Worm (Caenorhabditis elegans): Measurements from ENCODE around the gene F46C8.8.

F46C8.8 gene

DNA sequence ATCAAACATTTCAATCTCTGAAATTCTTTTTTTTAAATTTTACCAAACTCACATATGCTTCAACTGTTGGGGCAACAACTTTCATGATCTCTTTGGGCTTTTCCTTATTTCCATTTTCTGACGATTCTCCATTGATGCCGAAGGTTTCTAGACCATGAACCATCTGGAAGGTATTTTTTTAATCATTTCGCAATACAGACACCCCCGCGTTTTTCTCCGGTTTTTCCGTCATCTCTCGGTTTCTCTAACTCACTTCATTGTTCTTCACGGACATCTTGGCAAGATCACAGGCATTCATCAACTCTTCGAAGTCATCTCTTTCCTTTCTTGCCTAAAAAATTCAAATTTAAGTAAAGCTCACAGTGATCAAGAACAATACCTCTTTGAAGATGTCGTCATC is 18.9 kb upstream of the F46C8.8 start:
- TF ChIP-seq nhr-23 (tag; optimal IDR thresholded peaks at IDR 0.05) (no peak), unc-55 (GFP tag; optimal IDR thresholded peaks at IDR 0.05) (peak; percentile 18)

ce11 chrX:7572057-7572456 is 17.8 kb upstream of the F46C8.8 start, which contains the start of gene pcyt-1:
Gene pcyt-1, plus strand, starts transcription at chrX:7572357.
- no peak for TF ChIP-seq ztf-1 (GFP tag; conservative IDR thresholded peaks at IDR 0.05)
- TF ChIP-seq unc-55 (GFP tag; optimal IDR thresholded peaks at IDR 0.05): peak; percentile 15

DNA sequence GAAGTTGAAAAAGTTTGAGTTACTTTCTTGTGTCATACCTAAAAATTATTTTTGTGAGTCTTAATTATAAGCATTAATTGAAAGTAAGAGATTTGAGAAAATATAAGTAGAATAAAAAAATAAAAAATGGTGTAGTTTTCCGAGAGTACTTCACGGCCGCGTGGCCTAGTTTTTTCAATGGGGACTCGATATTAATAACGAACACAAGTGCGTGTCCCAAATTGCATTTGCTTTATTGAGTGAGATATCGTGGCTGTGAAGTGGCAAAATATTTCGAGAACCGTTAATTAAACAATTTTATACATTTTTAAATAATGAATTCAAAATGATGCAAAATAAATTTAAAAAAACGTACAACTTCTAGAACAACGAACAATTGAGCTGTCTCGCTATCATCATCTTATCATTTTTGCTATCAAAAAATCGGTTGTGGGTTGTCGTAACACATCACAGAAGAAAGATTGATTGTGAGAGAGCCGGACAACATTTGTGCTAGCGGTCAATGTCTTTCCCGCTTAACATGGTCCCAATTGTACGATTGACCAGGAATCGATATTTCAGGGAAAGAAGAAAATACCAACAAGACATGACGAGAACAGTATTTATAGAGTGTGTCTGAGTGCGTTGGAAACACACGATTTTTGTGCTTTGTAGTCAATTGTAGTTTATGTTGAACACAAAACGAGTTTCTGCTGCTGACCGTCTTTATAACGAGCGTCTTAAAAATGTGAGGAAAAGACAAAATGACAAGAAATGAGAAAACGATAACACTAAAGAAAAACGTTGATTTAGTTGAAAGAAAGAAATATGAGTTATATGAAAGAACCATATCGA is 15.7 kb upstream of the F46C8.8 start, which contains the start of gene apy-1:
apy-1 (minus strand) TSS at position 38 of the 834 bp plus-strand sequence.
- TF ChIP-seq nhr-10 (tag; optimal IDR thresholded peaks at IDR 0.05) (no peak), sma-3 (GFP tag; optimal IDR thresholded peaks at IDR 0.05) (peak; percentile 2), F13H6.1 (tag; optimal IDR thresholded peaks at IDR 0.05) (peak; percentile 48), fos-1 (tag; optimal IDR thresholded peaks at IDR 0.05) (peak; percentile 16), crh-2 (tag; optimal IDR thresholded peaks at IDR 0.05) (peak; percentile 32), gmeb-1 (tag; optimal IDR thresholded peaks at IDR 0.05) (no peak), nhr-21 (tag; optimal IDR thresholded peaks at IDR 0.05) (peak; percentile 18), sma-9 (GFP tag; optimal IDR thresholded peaks at IDR 0.05) (peak; percentile 28), sma-9 (tag; optimal IDR thresholded peaks at IDR 0.05) (no peak), C34F6.9 (tag; optimal IDR thresholded peaks at IDR 0.05) (peak; percentile 51), unc-55 (GFP tag; optimal IDR thresholded peaks at IDR 0.05) (peak; percentile 39), nhr-129 (tag; optimal IDR thresholded peaks at IDR 0.05) (peak; percentile 16), lin-11 (tag; optimal IDR thresholded peaks at IDR 0.05) (no peak), ceh-16 (tag; optimal IDR thresholded peaks at IDR 0.05) (no peak), nhr-23 (tag; optimal IDR thresholded peaks at IDR 0.05) (no peak), lsy-2 (tag; optimal IDR thresholded peaks at IDR 0.05) (peak in 1 of 2 experiments; percentile 66), nhr-25 (tag; optimal IDR thresholded peaks at IDR 0.05) (peak; percentile 48), R02D3.7 (tag; optimal IDR thresholded peaks at IDR 0.05) (no peak), ztf-11 (tag; optimal IDR thresholded peaks at IDR 0.05) (no peak)

DNA sequence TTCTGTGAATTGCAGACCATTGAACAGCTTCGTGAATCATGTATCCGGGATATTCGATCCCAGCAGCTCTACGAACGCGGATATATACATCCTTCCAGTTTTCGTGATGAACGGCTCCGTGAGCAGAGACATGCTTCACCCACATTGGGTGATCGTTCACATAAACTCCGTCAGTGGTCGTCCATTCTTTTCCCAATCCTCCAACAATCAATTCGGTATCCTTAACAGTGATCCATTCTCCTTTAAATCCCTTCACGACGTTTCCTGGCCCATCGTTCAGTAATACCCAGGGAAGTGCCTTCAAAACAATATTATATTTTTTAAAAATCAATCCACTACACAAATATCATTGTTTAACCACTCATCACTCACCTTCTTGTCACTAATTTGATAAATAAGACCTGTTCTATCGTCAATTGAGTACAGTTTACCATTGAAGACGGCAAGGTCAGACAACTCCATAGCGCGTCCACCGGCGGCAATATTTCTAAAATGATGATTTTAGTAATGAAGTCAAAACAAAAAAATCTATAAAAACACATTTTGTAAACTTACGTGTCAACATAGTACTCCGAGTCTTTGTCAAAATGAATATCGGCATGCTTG is 14.6 kb upstream of the F46C8.8 start:
- TF ChIP-seq unc-39 (tag; optimal IDR thresholded peaks at IDR 0.05) (no peak), nhr-6 (tag; optimal IDR thresholded peaks at IDR 0.05) (no peak), C34F6.9 (tag; optimal IDR thresholded peaks at IDR 0.05) (no peak), nhr-10 (tag; optimal IDR thresholded peaks at IDR 0.05) (no peak), ztf-11 (tag; optimal IDR thresholded peaks at IDR 0.05) (no peak), snpc-4 (tag; optimal IDR thresholded peaks at IDR 0.05) (no peak), sma-3 (GFP tag; optimal IDR thresholded peaks at IDR 0.05) (peak; percentile 34), nhr-25 (tag; optimal IDR thresholded peaks at IDR 0.05) (peak; percentile 26), unc-55 (GFP tag; optimal IDR thresholded peaks at IDR 0.05) (no peak), alr-1 (tag; optimal IDR thresholded peaks at IDR 0.05) (no peak), ztf-4 (tag; optimal IDR thresholded peaks at IDR 0.05) (no peak), gmeb-1 (tag; optimal IDR thresholded peaks at IDR 0.05) (no peak)

- TF ChIP-seq zag-1 (tag; optimal IDR thresholded peaks at IDR 0.05) (no peak), nhr-129 (tag; optimal IDR thresholded peaks at IDR 0.05) (peak; percentile 9), C34F6.9 (tag; optimal IDR thresholded peaks at IDR 0.05) (peak; percentile 22), unc-55 (GFP tag; optimal IDR thresholded peaks at IDR 0.05) (peak; percentile 55)
Observed at ce11 chrX:7565005-7565404, 10.8 kb upstream of the F46C8.8 start, which contains the start of gene vps-52. Gene vps-52, plus strand, starts transcription at chrX:7565323.

- TF ChIP-seq fos-1 (tag; optimal IDR thresholded peaks at IDR 0.05): no peak
- TF ChIP-seq dmd-4 (tag; optimal IDR thresholded peaks at IDR 0.05): no peak
- no peak for TF ChIP-seq unc-55 (GFP tag; optimal IDR thresholded peaks at IDR 0.05)
- no peak for TF ChIP-seq ceh-82 (tag; optimal IDR thresholded peaks at IDR 0.05)
- TF ChIP-seq F13H6.1 (tag; optimal IDR thresholded peaks at IDR 0.05): no peak
- TF ChIP-seq elt-3 (tag; optimal IDR thresholded peaks at IDR 0.05): no peak
- no peak for TF ChIP-seq aly-2 (tag; optimal IDR thresholded peaks at IDR 0.05)
- TF ChIP-seq nhr-25 (tag; optimal IDR thresholded peaks at IDR 0.05): no peak
- TF ChIP-seq ceh-16 (tag; optimal IDR thresholded peaks at IDR 0.05): no peak
- no peak for TF ChIP-seq lin-39 (tag; optimal IDR thresholded peaks at IDR 0.05)
- TF ChIP-seq crh-2 (tag; optimal IDR thresholded peaks at IDR 0.05): no peak
- TF ChIP-seq nhr-6 (tag; optimal IDR thresholded peaks at IDR 0.05): no peak
- no peak for TF ChIP-seq skn-1 (tag; optimal IDR thresholded peaks at IDR 0.05)
- TF ChIP-seq nhr-12 (tag; optimal IDR thresholded peaks at IDR 0.05): no peak
Observed at ce11 chrX:7563425-7563824, 9.2 kb upstream of the F46C8.8 start.

All from whole organism, L2 larva.